Fruit fly (Drosophila melanogaster) whole organism, embryonic: ENCODE measurements around the gene CG15414.

Experiments
- Atf3 ChIP-seq: fragments of 200-800 bp; sonication (Bioruptor generic); optimal IDR thresholded peaks from 3 replicates; lab custom pipeline; 2016; ENCODE audit warnings: missing biosample characterization, missing genetic modification characterization
- B-H2 ChIP-seq: fragments of 200-800 bp; sonication (Bioruptor generic); optimal IDR thresholded peaks from 2 replicates; lab custom pipeline; 2018; ENCODE audit warnings: missing biosample characterization, mild to moderate bottlenecking, missing genetic modification characterization
- Bteb2 ChIP-seq: fragments of 200-800 bp; sonication (Bioruptor generic); optimal IDR thresholded peaks from 2 replicates; lab custom pipeline; 2016; ENCODE audit warnings: missing biosample characterization, missing genetic modification characterization
- CG11560 ChIP-seq: fragments of 200-800 bp; sonication (Bioruptor generic); IDR thresholded peaks from 3 replicates; pipeline ENCODE4 v1.3.6; 2022; ENCODE audit warnings: missing biosample characterization, missing genetic modification characterization
- CG12236 ChIP-seq: fragments of 200-800 bp; sonication (Bioruptor generic); optimal IDR thresholded peaks from 2 replicates; lab custom pipeline; 2016; ENCODE audit warnings: missing biosample characterization, missing genetic modification characterization
- CG13296 ChIP-seq: fragments of 200-800 bp; sonication (Bioruptor generic); optimal IDR thresholded peaks from 3 replicates; lab custom pipeline; 2018; ENCODE audit warnings: missing biosample characterization, mild to moderate bottlenecking, missing genetic modification characterization
- CG1529 ChIP-seq: fragments of 200-800 bp; sonication (Bioruptor generic); optimal IDR thresholded peaks from 3 replicates; lab custom pipeline; 2018; ENCODE audit warnings: missing biosample characterization, missing genetic modification characterization
- CG1603 ChIP-seq: fragments of 200-800 bp; sonication (Bioruptor generic); optimal IDR thresholded peaks from 2 replicates; lab custom pipeline; 2019; ENCODE audit warnings: missing biosample characterization, mild to moderate bottlenecking, missing genetic modification characterization, moderate library complexity
- CG17829 ChIP-seq: fragments of 200-800 bp; optimal IDR thresholded peaks from 2 replicates; lab custom pipeline; 2019; ENCODE audit warnings: missing biosample characterization, mild to moderate bottlenecking, missing genetic modification characterization, moderate library complexity
- CG17912 ChIP-seq: fragments of 200-800 bp; sonication (Bioruptor generic); optimal IDR thresholded peaks from 2 replicates; lab custom pipeline; 2018; ENCODE audit warnings: missing biosample characterization, mild to moderate bottlenecking, missing genetic modification characterization
- CG18599 ChIP-seq: fragments of 200-800 bp; sonication (Bioruptor generic); optimal IDR thresholded peaks from 3 replicates; lab custom pipeline; 2017; ENCODE audit warnings: missing biosample characterization, missing genetic modification characterization, mild to moderate bottlenecking, moderate library complexity, missing genetic modification reagents
- CG2120 ChIP-seq: fragments of 200-800 bp; sonication (Bioruptor generic); optimal IDR thresholded peaks from 3 replicates; lab custom pipeline; 2016; ENCODE audit warnings: missing biosample characterization, missing genetic modification characterization
- CG3163 ChIP-seq: fragments of 200-800 bp; sonication (Bioruptor generic); optimal IDR thresholded peaks from 3 replicates; lab custom pipeline; 2016; ENCODE audit warnings: missing biosample characterization, missing genetic modification characterization
- CG33213 ChIP-seq: fragments of 200-800 bp; sonication (Bioruptor generic); optimal IDR thresholded peaks from 3 replicates; lab custom pipeline; 2016; ENCODE audit warnings: missing biosample characterization, missing genetic modification characterization
- CG3838 ChIP-seq: fragments of 200-800 bp; sonication (Bioruptor generic); optimal IDR thresholded peaks from 3 replicates; lab custom pipeline; 2016; ENCODE audit warnings: missing biosample characterization, missing genetic modification characterization
- CG4854 ChIP-seq: fragments of 200-800 bp; sonication (Bioruptor generic); optimal IDR thresholded peaks from 2 replicates; lab custom pipeline; 2016; ENCODE audit warnings: missing biosample characterization, missing genetic modification characterization, inconsistent platforms
- CG6272 ChIP-seq: fragments of 200-800 bp; sonication (Bioruptor generic); IDR thresholded peaks from 2 replicates; pipeline ENCODE4 v1.3.6; 2022; ENCODE audit warnings: missing biosample characterization, missing genetic modification characterization
- CG7556 ChIP-seq: fragments of 200-800 bp; sonication (Bioruptor generic); optimal IDR thresholded peaks from 2 replicates; lab custom pipeline; 2017; ENCODE audit warnings: missing biosample characterization, mild to moderate bottlenecking, missing genetic modification characterization
- CG8290 ChIP-seq, 3 experiments: fragments of 200-800 bp; sonication (Bioruptor generic); optimal IDR thresholded peaks; 2 replicates each; lab custom pipeline; 2016 to 2019; ENCODE audit warnings: missing biosample characterization in 3 of 3, missing genetic modification characterization in 3 of 3, mild to moderate bottlenecking in 2 of 3, moderate library complexity in 1 of 3
- CG8765 ChIP-seq: fragments of 200-800 bp; sonication (Bioruptor generic); IDR thresholded peaks from 2 replicates; pipeline ENCODE4 v1.3.6; 2022; ENCODE audit warnings: missing biosample characterization, missing genetic modification characterization
- CG9215 ChIP-seq: fragments of 200-800 bp; sonication (Bioruptor generic); IDR thresholded peaks from 2 replicates; pipeline ENCODE4 v1.3.6; 2022; ENCODE audit warnings: missing biosample characterization, missing genetic modification characterization
- CG9437 ChIP-seq: fragments of 200-800 bp; sonication (Bioruptor generic); optimal IDR thresholded peaks from 2 replicates; lab custom pipeline; 2018; ENCODE audit warnings: missing biosample characterization, mild to moderate bottlenecking, missing genetic modification characterization
- ERR ChIP-seq: fragments of 200-800 bp; sonication (Bioruptor generic); optimal IDR thresholded peaks from 2 replicates; lab custom pipeline; 2016; ENCODE audit warnings: missing biosample characterization, missing genetic modification characterization
- HmgZ ChIP-seq: fragments of 200-800 bp; sonication (Bioruptor generic); optimal IDR thresholded peaks from 2 replicates; lab custom pipeline; 2018; ENCODE audit warnings: missing biosample characterization, mild to moderate bottlenecking, missing genetic modification characterization
- Mes4 ChIP-seq: fragments of 200-800 bp; sonication (Bioruptor generic); optimal IDR thresholded peaks from 2 replicates; lab custom pipeline; 2016; ENCODE audit warnings: missing biosample characterization, missing genetic modification characterization
- Mrtf ChIP-seq: fragments of 200-800 bp; sonication (Bioruptor generic); IDR thresholded peaks from 3 replicates; pipeline ENCODE4 v1.3.6; 2022; ENCODE audit warnings: missing biosample characterization, missing genetic modification characterization
- NK7.1 ChIP-seq: fragments of 200-800 bp; sonication (Bioruptor generic); optimal IDR thresholded peaks from 3 replicates; lab custom pipeline; 2016; ENCODE audit warnings: missing biosample characterization, missing genetic modification characterization
- Neu2 ChIP-seq: fragments of 200-800 bp; sonication (Bioruptor generic); optimal IDR thresholded peaks from 3 replicates; lab custom pipeline; 2016; ENCODE audit warnings: missing biosample characterization, missing genetic modification characterization, borderline replicate concordance
- Pdp1 ChIP-seq, 2 experiments: fragments of 200-800 bp; sonication (Bioruptor generic); optimal IDR thresholded peaks; 3 replicates each; lab custom pipeline; 2016; ENCODE audit warnings: missing biosample characterization in 2 of 2, missing genetic modification characterization in 2 of 2, mild to moderate bottlenecking in 1 of 2, moderate library complexity in 1 of 2
- Sox100B ChIP-seq: fragments of 200-800 bp; sonication (Bioruptor generic); optimal IDR thresholded peaks from 3 replicates; lab custom pipeline; 2018; ENCODE audit warnings: missing biosample characterization, mild to moderate bottlenecking, missing genetic modification characterization
- Spps ChIP-seq: fragments of 200-800 bp; sonication (Bioruptor generic); optimal IDR thresholded peaks from 2 replicates; lab custom pipeline; 2018; ENCODE audit warnings: missing biosample characterization, mild to moderate bottlenecking, missing genetic modification characterization
- TFAM ChIP-seq: fragments of 200-800 bp; sonication (Bioruptor generic); optimal IDR thresholded peaks from 2 replicates; lab custom pipeline; 2017; ENCODE audit warnings: missing biosample characterization, missing genetic modification characterization, inconsistent platforms
- amos ChIP-seq: fragments of 200-800 bp; sonication (Bioruptor generic); IDR thresholded peaks from 2 replicates; pipeline ENCODE4 v1.3.6; 2022; ENCODE audit warnings: missing biosample characterization, missing genetic modification characterization; ENCODE audit not compliant: partially characterized antibody
- br ChIP-seq: fragments of >200 bp; optimal IDR thresholded peaks from 2 replicates; lab custom pipeline; 2017
- chif ChIP-seq, 2 experiments: fragments of 200-800 bp; sonication (Bioruptor generic); optimal IDR thresholded peaks; 3 replicates each; lab custom pipeline; 2016; ENCODE audit warnings: missing biosample characterization in 2 of 2, missing genetic modification characterization in 2 of 2
- chinmo ChIP-seq: fragments of 200-800 bp; sonication (Bioruptor generic); IDR thresholded peaks from 4 replicates; pipeline ENCODE4 v1.3.6; 2022; ENCODE audit warnings: missing biosample characterization, missing genetic modification characterization; ENCODE audit not compliant: partially characterized antibody
- croc ChIP-seq: fragments of 200-800 bp; sonication (Bioruptor generic); conservative IDR thresholded peaks from 3 replicates; pipeline ENCODE4 v1.3.6; 2022; ENCODE audit warnings: missing biosample characterization, missing genetic modification characterization
- dmrt99B ChIP-seq: fragments of 200-800 bp; sonication (Bioruptor generic); optimal IDR thresholded peaks from 2 replicates; lab custom pipeline; 2018; ENCODE audit warnings: missing biosample characterization, mild to moderate bottlenecking, missing genetic modification characterization, moderate library complexity
- fd64A ChIP-seq: fragments of 200-800 bp; sonication (Bioruptor generic); optimal IDR thresholded peaks from 3 replicates; lab custom pipeline; 2018; ENCODE audit warnings: missing biosample characterization, mild to moderate bottlenecking, missing genetic modification characterization
- gce ChIP-seq: fragments of 200-800 bp; sonication (Bioruptor generic); IDR thresholded peaks from 3 replicates; pipeline ENCODE4 v1.3.6; 2022; ENCODE audit warnings: missing biosample characterization, missing genetic modification characterization
- ind ChIP-seq: fragments of 200-800 bp; sonication (Bioruptor generic); optimal IDR thresholded peaks from 3 replicates; lab custom pipeline; 2016; ENCODE audit warnings: missing biosample characterization, missing genetic modification characterization
- jing ChIP-seq: fragments of 200-800 bp; sonication (Bioruptor generic); optimal IDR thresholded peaks from 2 replicates; lab custom pipeline; 2018; ENCODE audit warnings: missing biosample characterization, mild to moderate bottlenecking, missing genetic modification characterization
- ken ChIP-seq: fragments of 200-800 bp; sonication (Bioruptor generic); IDR thresholded peaks from 3 replicates; pipeline ENCODE4 v1.3.6; 2022; ENCODE audit warnings: missing biosample characterization, missing genetic modification characterization
- lilli ChIP-seq: fragments of 200-800 bp; sonication (Bioruptor generic); optimal IDR thresholded peaks from 3 replicates; lab custom pipeline; 2016; ENCODE audit warnings: missing biosample characterization, missing genetic modification characterization
- lmd ChIP-seq: fragments of 200-800 bp; sonication (Bioruptor generic); IDR thresholded peaks from 2 replicates; pipeline ENCODE4 v1.3.6; 2022; ENCODE audit warnings: missing biosample characterization, missing genetic modification characterization
- nerfin-2 ChIP-seq: fragments of 200-800 bp; sonication (Bioruptor generic); IDR thresholded peaks from 2 replicates; pipeline ENCODE4 v1.3.6; 2022; ENCODE audit warnings: missing biosample characterization, missing genetic modification characterization; ENCODE audit not compliant: partially characterized antibody
- pan ChIP-seq, 4 experiments: fragments of >200 bp in 3 of 4; fragments of 200-800 bp in 1 of 4; sonication (Bioruptor generic) in 1 of 4; optimal IDR thresholded peaks in 3 of 4; IDR thresholded peaks in 1 of 4; 2 replicates each; pipeline versions ENCODE4 v1.3.6 to Lab custom; 2017 to 2022; ENCODE audit warnings: missing biosample characterization in 2 of 4, missing genetic modification characterization in 2 of 4, mixed read lengths in 1 of 4
- schlank ChIP-seq: fragments of 200-800 bp; sonication (Bioruptor generic); optimal IDR thresholded peaks from 2 replicates; lab custom pipeline; 2018; ENCODE audit warnings: missing biosample characterization, mild to moderate bottlenecking, missing genetic modification characterization
- vvl ChIP-seq: fragments of 200-800 bp; sonication (Bioruptor generic); IDR thresholded peaks from 2 replicates; pipeline ENCODE4 v1.3.6; 2022; ENCODE audit warnings: missing biosample characterization, missing genetic modification characterization

Gene CG15414

DNA sequence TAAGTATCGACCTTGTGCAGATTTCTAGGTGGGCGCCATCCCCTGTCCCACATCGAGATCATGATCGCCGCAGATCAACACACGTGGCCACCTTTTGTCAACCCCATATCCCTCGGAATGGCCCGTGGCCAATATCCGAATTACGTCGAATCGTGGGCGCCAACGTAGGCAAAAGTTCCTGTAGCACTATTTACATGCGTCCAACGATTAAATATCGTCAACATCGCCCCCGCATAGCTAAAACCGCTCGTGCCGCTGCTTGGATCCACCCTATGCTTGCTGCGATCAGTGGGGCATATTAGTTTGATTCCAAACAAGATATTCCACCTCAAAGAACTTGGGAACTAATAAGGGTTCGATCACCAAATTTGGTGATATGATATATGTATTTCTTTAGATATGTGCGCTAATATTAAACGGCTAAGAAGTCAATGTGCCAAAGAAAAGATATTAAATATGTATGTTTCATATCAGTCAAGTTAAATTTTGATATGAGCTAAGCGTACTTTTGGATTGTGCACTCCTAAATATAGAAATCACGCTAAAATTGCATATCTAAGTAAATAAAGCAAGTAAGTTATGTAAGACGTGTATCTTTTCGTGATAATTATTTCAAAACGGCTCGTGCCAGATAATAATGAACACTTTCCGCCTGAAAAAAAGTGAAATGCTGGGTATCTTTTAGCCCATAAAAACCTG lies 13.7 kb downstream of the CG15414 start (continued):
- TF ChIP-seq NK7.1 (GFP tag; lab: Kevin White, UChicago): no peak
- TF ChIP-seq CG1529 (GFP tag; lab: Kevin White, UChicago): no peak
- peak; percentile 43 for TF ChIP-seq schlank (tag; lab: Kevin White, UChicago)
- TF ChIP-seq CG33213 (GFP tag; lab: Kevin White, UChicago): no peak
- TF ChIP-seq Mrtf (GFP tag; lab: Robert Waterston, UW): peak; percentile 37; the same call in 1 of the 3 replicates
- TF ChIP-seq dmrt99B (tag; lab: Kevin White, UChicago): peak; percentile 53
- no peak for TF ChIP-seq nerfin-2 (GFP tag; lab: Robert Waterston, UW)
- TF ChIP-seq CG8765 (GFP tag; lab: Robert Waterston, UW): no peak
- TF ChIP-seq Mes4 (GFP tag; lab: Kevin White, UChicago): no peak
- TF ChIP-seq CG4854 (GFP tag; lab: Kevin White, UChicago): peak; percentile 29
- TF ChIP-seq ERR (GFP tag; lab: Kevin White, UChicago): no peak
- no peak for TF ChIP-seq fd64A (GFP tag; lab: Kevin White, UChicago)
- TF ChIP-seq lilli: peak; percentile 55
- peak; percentile 48 for TF ChIP-seq Sox100B
- TF ChIP-seq CG17912 (GFP tag; lab: Kevin White, UChicago): no peak
- TF ChIP-seq CG3163 (GFP tag; lab: Kevin White, UChicago): peak; percentile 5
- peak; percentile 48 for TF ChIP-seq CG9437 (GFP tag; lab: Kevin White, UChicago)
- TF ChIP-seq lmd (GFP tag; lab: Robert Waterston, UW): peak; percentile 34; the same call in 1 of the 2 replicates
- peak; percentile 50 for TF ChIP-seq Bteb2 (GFP tag; lab: Kevin White, UChicago)
- TF ChIP-seq CG9215 (GFP tag; lab: Robert Waterston, UW): peak; percentile 27; the same call in 1 of the 2 replicates
- TF ChIP-seq chif (GFP tag; optimal IDR thresholded peaks at IDR 0.05; lab: Kevin White, UChicago): peak; percentile 3 to 44
- TF ChIP-seq CG3838 (GFP tag; lab: Kevin White, UChicago): no peak
- TF ChIP-seq CG17829 (tag; lab: Kevin White, UChicago): peak; percentile 31
- peak; percentile 21 for TF ChIP-seq Atf3 (GFP tag; lab: Kevin White, UChicago)
- no peak for TF ChIP-seq HmgZ (tag; lab: Kevin White, UChicago)
- no peak for TF ChIP-seq CG13296 (GFP tag; lab: Kevin White, UChicago)
- TF ChIP-seq Neu2 (GFP tag; lab: Kevin White, UChicago): no peak
- TF ChIP-seq B-H2 (GFP tag; lab: Kevin White, UChicago): peak; percentile 53
- no peak for TF ChIP-seq amos (GFP tag; lab: Robert Waterston, UW)
- no peak for TF ChIP-seq CG11560 (tag; lab: Robert Waterston, UW)
- TF ChIP-seq CG1603 (tag; lab: Kevin White, UChicago): peak; percentile 18
- TF ChIP-seq TFAM: no peak
- TF ChIP-seq CG18599 (GFP tag; lab: Kevin White, UChicago): peak; percentile 15
- no peak for TF ChIP-seq croc (GFP tag; lab: Robert Waterston, UW)
- TF ChIP-seq CG6272 (GFP tag; lab: Robert Waterston, UW): no peak
- TF ChIP-seq CG2120 (GFP tag; lab: Kevin White, UChicago): peak; percentile 83
- TF ChIP-seq ken (GFP tag; lab: Robert Waterston, UW): peak; percentile 6; the same call in 1 of the 3 replicates
- TF ChIP-seq pan (optimal IDR thresholded peaks at IDR 0.05; lab: Kevin White, UChicago): peak in 1 of 2 experiments; percentile 11
- no peak for TF ChIP-seq pan (GFP tag; optimal IDR thresholded peaks at IDR 0.05 in 1 of 2, IDR thresholded peaks at IDR 0.05 in 1 of 2)
- TF ChIP-seq br: no peak
- TF ChIP-seq jing (GFP tag; lab: Kevin White, UChicago): no peak
- no peak; the same call in 1 of the 2 replicates for TF ChIP-seq vvl (GFP tag; lab: Robert Waterston, UW)
- no peak for TF ChIP-seq CG12236 (GFP tag; lab: Kevin White, UChicago)
- TF ChIP-seq ind (GFP tag; lab: Kevin White, UChicago): peak; percentile 15
- TF ChIP-seq gce (GFP tag; lab: Robert Waterston, UW): no peak
- TF ChIP-seq Spps (tag; lab: Kevin White, UChicago): no peak
- peak; percentile 43 to 47 for TF ChIP-seq Pdp1 (GFP tag; optimal IDR thresholded peaks at IDR 0.05; lab: Kevin White, UChicago)
- no peak for TF ChIP-seq CG8290 (GFP tag; optimal IDR thresholded peaks at IDR 0.05; lab: Kevin White, UChicago)
- TF ChIP-seq CG8290 (tag; optimal IDR thresholded peaks at IDR 0.05; lab: Kevin White, UChicago): peak in 1 of 2 experiments; percentile 68
- peak; percentile 53; the same call in 1 of the 4 replicates for TF ChIP-seq chinmo (GFP tag; lab: Robert Waterston, UW)
- TF ChIP-seq CG7556 (GFP tag; lab: Kevin White, UChicago): peak; percentile 60
